Worm (Caenorhabditis elegans) whole organism, mixed stage, embryonic: ENCODE measurements around the gene H14E04.3.

ENCODE experiments used
- M03D4.4 ChIP-seq: sonication (generic microtip); optimal IDR thresholded peaks from 2 replicates; lab custom pipeline; 2017; ENCODE audit warnings: mild to moderate bottlenecking, missing genetic modification characterization, missing compliant biosample characterization
- bed-3 ChIP-seq: fragments of 200-800 bp; sonication (Bioruptor generic); optimal IDR thresholded peaks from 3 replicates; lab custom pipeline; 2018; ENCODE audit warnings: mild to moderate bottlenecking, missing genetic modification characterization, moderate library complexity, missing compliant biosample characterization
- blmp-1 ChIP-seq: fragments of 150-350 bp; optimal IDR thresholded peaks from 2 replicates; lab custom pipeline; 2014; ENCODE audit warnings: missing biosample characterization, missing genetic modification characterization
- ceh-39 ChIP-seq: fragments of 150-350 bp; optimal IDR thresholded peaks from 2 replicates; lab custom pipeline; 2014; ENCODE audit warnings: missing biosample characterization, missing genetic modification characterization
- ceh-43 ChIP-seq: fragments of 200-800 bp; sonication (Bioruptor generic); optimal IDR thresholded peaks from 2 replicates; lab custom pipeline; 2018; ENCODE audit warnings: mild to moderate bottlenecking, missing genetic modification characterization, moderate library complexity, missing compliant biosample characterization
- ces-1 ChIP-seq: fragments of 150-350 bp; optimal IDR thresholded peaks from 2 replicates; lab custom pipeline; 2014; ENCODE audit warnings: missing biosample characterization, missing genetic modification reagents, missing genetic modification characterization
- cnd-1 ChIP-seq: fragments of 200-800 bp; sonication (Bioruptor generic); optimal IDR thresholded peaks from 2 replicates; lab custom pipeline; 2018; ENCODE audit warnings: mild to moderate bottlenecking, missing genetic modification characterization, missing compliant biosample characterization
- drap-1 ChIP-seq: fragments of 200-800 bp; sonication (Bioruptor generic); optimal IDR thresholded peaks from 3 replicates; lab custom pipeline; 2018; ENCODE audit warnings: mild to moderate bottlenecking, missing genetic modification characterization, missing compliant biosample characterization
- elt-3 ChIP-seq: fragments of 150-350 bp; optimal IDR thresholded peaks from 2 replicates; lab custom pipeline; 2014; ENCODE audit warnings: missing biosample characterization, missing genetic modification characterization
- flh-1 ChIP-seq: fragments of 200-800 bp; sonication (Bioruptor generic); optimal IDR thresholded peaks from 2 replicates; lab custom pipeline; 2018; ENCODE audit warnings: mild to moderate bottlenecking, missing genetic modification characterization, moderate library complexity, missing compliant biosample characterization
- ham-2 ChIP-seq: fragments of 200-800 bp; sonication (Bioruptor generic); optimal IDR thresholded peaks from 2 replicates; lab custom pipeline; 2018; ENCODE audit warnings: mild to moderate bottlenecking, missing genetic modification characterization, missing compliant biosample characterization
- hlh-1 ChIP-seq: fragments of 150-350 bp; optimal IDR thresholded peaks from 2 replicates; lab custom pipeline; 2014; ENCODE audit warnings: missing biosample characterization, missing genetic modification reagents, missing genetic modification characterization
- lin-32 ChIP-seq: fragments of 200-800 bp; sonication (Bioruptor generic); optimal IDR thresholded peaks from 2 replicates; lab custom pipeline; 2018; ENCODE audit warnings: mild to moderate bottlenecking, missing genetic modification characterization, missing compliant biosample characterization
- mab-5 ChIP-seq: fragments of 150-350 bp; optimal IDR thresholded peaks from 2 replicates; lab custom pipeline; 2014; ENCODE audit warnings: missing biosample characterization, missing genetic modification characterization
- mls-2 ChIP-seq: sonication (generic microtip); optimal IDR thresholded peaks from 2 replicates; lab custom pipeline; 2016; ENCODE audit warnings: mild to moderate bottlenecking, missing genetic modification characterization, moderate library complexity, missing compliant biosample characterization
- nhr-12 ChIP-seq: fragments of 150-350 bp; optimal IDR thresholded peaks from 2 replicates; lab custom pipeline; 2014; ENCODE audit warnings: missing biosample characterization, missing genetic modification characterization
- nhr-2 ChIP-seq: fragments of 150-350 bp; optimal IDR thresholded peaks from 2 replicates; lab custom pipeline; 2014; ENCODE audit warnings: missing biosample characterization, missing genetic modification characterization
- nhr-237 ChIP-seq: fragments of 150-350 bp; optimal IDR thresholded peaks from 2 replicates; lab custom pipeline; 2014; ENCODE audit warnings: missing biosample characterization, missing genetic modification characterization
- nhr-28 ChIP-seq: fragments of 150-350 bp; optimal IDR thresholded peaks from 2 replicates; lab custom pipeline; 2014; ENCODE audit warnings: missing biosample characterization, missing genetic modification characterization
- nhr-76 ChIP-seq: sonication (generic microtip); optimal IDR thresholded peaks from 2 replicates; lab custom pipeline; 2017; ENCODE audit warnings: missing biosample characterization, missing genetic modification characterization
- pha-4 ChIP-seq: fragments of 150-350 bp; optimal IDR thresholded peaks from 2 replicates; lab custom pipeline; 2018; ENCODE audit warnings: missing biosample characterization, missing genetic modification reagents, missing genetic modification characterization
- sem-2 ChIP-seq: fragments of 200-800 bp; sonication (Bioruptor generic); optimal IDR thresholded peaks from 2 replicates; lab custom pipeline; 2018; ENCODE audit warnings: mild to moderate bottlenecking, missing genetic modification characterization, missing compliant biosample characterization
- snpc-4 ChIP-seq: fragments of 150-350 bp; optimal IDR thresholded peaks from 2 replicates; lab custom pipeline; 2014; ENCODE audit warnings: missing biosample characterization, missing genetic modification characterization
- sptf-1 ChIP-seq: sonication (generic microtip); optimal IDR thresholded peaks from 2 replicates; lab custom pipeline; 2017; ENCODE audit warnings: mild to moderate bottlenecking, missing genetic modification characterization, moderate library complexity, missing compliant biosample characterization
- zip-8 ChIP-seq: fragments of 150-350 bp; optimal IDR thresholded peaks from 2 replicates; lab custom pipeline; 2014; ENCODE audit warnings: missing biosample characterization, missing genetic modification characterization
- ztf-11 ChIP-seq: fragments of 150-350 bp; optimal IDR thresholded peaks from 2 replicates; lab custom pipeline; 2014; ENCODE audit warnings: missing biosample characterization, missing genetic modification characterization

The H14E04.3 gene

ce11 chrIII:2362648-2363047 lies 23.7 kb downstream of the H14E04.3 start, which contains the start of gene srd-69:
Gene srd-69 (plus strand): TSS chrIII:2362948.
- TF ChIP-seq ceh-43 (GFP tag; lab: Kevin White, UChicago) (no peak), hlh-1 (tag; lab: Kevin White, UChicago) (no peak), lin-32 (no peak)

ce11 chrIII:2349956-2350355 lies 36.4 kb downstream of the H14E04.3 start:
- TF ChIP-seq drap-1 (no peak), pha-4 (tag; lab: Kevin White, UChicago) (no peak), blmp-1 (tag; lab: Kevin White, UChicago) (no peak), mab-5 (tag; lab: Kevin White, UChicago) (no peak), lin-32 (no peak), nhr-237 (tag; lab: Kevin White, UChicago) (no peak), elt-3 (tag; lab: Kevin White, UChicago) (no peak), mls-2 (tag; lab: Kevin White, UChicago) (no peak), ceh-43 (GFP tag; lab: Kevin White, UChicago) (no peak), flh-1 (GFP tag; lab: Kevin White, UChicago) (no peak), sem-2 (GFP tag; lab: Kevin White, UChicago) (no peak)

ce11 chrIII:2347291-2347690 lies 39.1 kb downstream of the H14E04.3 start, which contains the start of gene gip-1:
Gene gip-1 (plus strand): TSS chrIII:2347591.
- TF ChIP-seq mab-5 (tag; lab: Kevin White, UChicago) (no peak), blmp-1 (tag; lab: Kevin White, UChicago) (no peak), snpc-4 (tag; lab: Kevin White, UChicago) (no peak), cnd-1 (no peak), M03D4.4 (no peak)

- no peak for TF ChIP-seq elt-3 (tag; lab: Kevin White, UChicago)
- TF ChIP-seq zip-8: no peak
- TF ChIP-seq nhr-76 (tag; lab: Kevin White, UChicago): no peak
- no peak for TF ChIP-seq ceh-39 (tag; lab: Kevin White, UChicago)
- TF ChIP-seq nhr-12 (tag; lab: Kevin White, UChicago): no peak
- TF ChIP-seq nhr-28 (tag; lab: Kevin White, UChicago): no peak
- TF ChIP-seq mls-2 (tag; lab: Kevin White, UChicago): no peak
- no peak for TF ChIP-seq hlh-1 (tag; lab: Kevin White, UChicago)
- TF ChIP-seq pha-4 (tag; lab: Kevin White, UChicago): no peak
- no peak for TF ChIP-seq sptf-1
- no peak for TF ChIP-seq ham-2
- TF ChIP-seq bed-3: no peak
- TF ChIP-seq ceh-43 (GFP tag; lab: Kevin White, UChicago): no peak
- no peak for TF ChIP-seq blmp-1 (tag; lab: Kevin White, UChicago)
- no peak for TF ChIP-seq flh-1 (GFP tag; lab: Kevin White, UChicago)
- no peak for TF ChIP-seq ces-1 (GFP tag; lab: Kevin White, UChicago)
- TF ChIP-seq nhr-2 (tag; lab: Kevin White, UChicago): no peak
- no peak for TF ChIP-seq ztf-11 (tag; lab: Kevin White, UChicago)
These were observed 43.1 kb downstream of the H14E04.3 start, which contains the start of gene phf-5 for ce11 chrIII:2343273-2343672. Gene phf-5 (plus strand): TSS chrIII:2343573.
